Fruit fly (Drosophila melanogaster): ENCODE data around the gene CG32457.

- TF ChIP-seq usp (GFP tag; optimal IDR thresholded peaks at IDR 0.05) = no peak
- TF ChIP-seq EcR (GFP tag; optimal IDR thresholded peaks at IDR 0.05) = no peak
- no peak for TF ChIP-seq CG8478 (optimal IDR thresholded peaks at IDR 0.05)
Observed at dm6 chr3L:23005210-23005609, 17.8 kb downstream of the CG32457 start.

Data from whole organism.